Worm (Caenorhabditis elegans): ENCODE data around the gene col-186.

ce11 chrX:15912841-15913240 is 38.5 kb upstream of the col-186 start:
- TF ChIP-seq ztf-29 (GFP tag; IDR thresholded peaks at IDR 0.05), result no peak
- TF ChIP-seq ref-1 (GFP tag; conservative IDR thresholded peaks at IDR 0.05), result no peak
- no peak for TF ChIP-seq klf-2 (GFP tag; conservative IDR thresholded peaks at IDR 0.05)
- TF ChIP-seq ztf-23 (GFP tag; IDR thresholded peaks at IDR 0.05), result no peak
- TF ChIP-seq T22C8.4 (GFP tag; IDR thresholded peaks at IDR 0.05), result no peak
- TF ChIP-seq cog-1 (tag; optimal IDR thresholded peaks at IDR 0.05), result no peak
- TF ChIP-seq med-1 (GFP tag; optimal IDR thresholded peaks at IDR 0.05; ENCODE audit: insufficient read depth), result no peak
- TF ChIP-seq tab-1 (GFP tag; IDR thresholded peaks at IDR 0.05), result no peak
- no peak for TF ChIP-seq flt-1 (GFP tag; IDR thresholded peaks at IDR 0.05)
